Worm (Caenorhabditis elegans): ENCODE data around the gene ins-9.

Gene ins-9

DNA sequence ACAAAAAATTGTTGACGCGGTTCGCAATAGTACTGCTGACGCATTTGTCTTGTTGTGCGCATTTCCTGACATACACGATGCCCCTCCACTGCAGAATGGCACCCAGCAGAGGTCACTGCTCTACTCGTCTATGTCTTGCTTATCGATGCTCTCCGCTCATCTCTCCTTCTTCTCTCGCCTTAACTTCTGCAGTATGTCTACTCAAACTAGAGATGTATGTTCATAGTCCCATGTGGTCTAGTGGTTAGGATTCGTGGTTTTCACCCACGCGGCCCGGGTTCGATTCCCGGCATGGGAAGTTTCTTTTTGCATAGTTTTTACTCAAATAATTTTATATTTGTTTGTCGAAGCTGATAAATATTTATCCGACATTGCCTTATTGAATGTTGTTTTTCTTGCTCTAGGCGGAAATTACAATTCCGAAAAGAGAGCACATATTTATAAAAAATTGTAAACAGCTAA, 30.5 kb downstream of the ins-9 start, which contains the start of gene C28G1.2 (continued):
- peak; percentile 89 for TF ChIP-seq ceh-48 (tag; optimal IDR thresholded peaks at IDR 0.05)
- peak; percentile 98 for TF ChIP-seq ref-2 (tag; optimal IDR thresholded peaks at IDR 0.05)
- peak; percentile 90 for TF ChIP-seq nhr-232 (tag; optimal IDR thresholded peaks at IDR 0.05)
- TF ChIP-seq ceh-30 (tag; optimal IDR thresholded peaks at IDR 0.05), result peak; percentile 88
- TF ChIP-seq nhr-11 (tag; optimal IDR thresholded peaks at IDR 0.05), result no peak
- TF ChIP-seq gmeb-2 (tag; optimal IDR thresholded peaks at IDR 0.05), result peak; percentile 94
- TF ChIP-seq Y22D7AL.16 (tag; optimal IDR thresholded peaks at IDR 0.05), result peak; percentile 96
- peak; percentile 91 for TF ChIP-seq lin-11 (tag; optimal IDR thresholded peaks at IDR 0.05)
- peak; percentile 71 for TF ChIP-seq odd-2 (tag; optimal IDR thresholded peaks at IDR 0.05)
- TF ChIP-seq ceh-45 (GFP tag; IDR thresholded peaks at IDR 0.05), result peak; percentile 94
- TF ChIP-seq dve-1 (tag; optimal IDR thresholded peaks at IDR 0.05), result peak; percentile 89
- TF ChIP-seq dmd-4 (tag; optimal IDR thresholded peaks at IDR 0.05; ENCODE audit: borderline replicate concordance), result peak; percentile 91
- peak; percentile 87 for TF ChIP-seq C08G9.2 (tag; optimal IDR thresholded peaks at IDR 0.05)
- TF ChIP-seq K09A11.1 (tag; optimal IDR thresholded peaks at IDR 0.05; ENCODE audit: insufficient read depth), result peak; percentile 87
- peak; percentile 95 for TF ChIP-seq ttx-3 (tag; optimal IDR thresholded peaks at IDR 0.05)
- TF ChIP-seq unc-3 (GFP tag; conservative IDR thresholded peaks at IDR 0.05), result peak; percentile 97
- peak; percentile 94 for TF ChIP-seq unc-3 (tag; optimal IDR thresholded peaks at IDR 0.05)
- peak; percentile 80 for TF ChIP-seq zip-5 (tag; optimal IDR thresholded peaks at IDR 0.05)
- peak; percentile 89 for TF ChIP-seq fax-1 (tag; optimal IDR thresholded peaks at IDR 0.05)
- TF ChIP-seq npax-4 (tag; optimal IDR thresholded peaks at IDR 0.05), result peak; percentile 85
- peak; percentile 87 for TF ChIP-seq ceh-9 (tag; optimal IDR thresholded peaks at IDR 0.05)
- TF ChIP-seq madf-2 (tag; optimal IDR thresholded peaks at IDR 0.05), result peak; percentile 93
- TF ChIP-seq C38D4.7 (GFP tag; optimal IDR thresholded peaks at IDR 0.05), result peak; percentile 92
- peak; percentile 95 for TF ChIP-seq ceh-19 (GFP tag; optimal IDR thresholded peaks at IDR 0.05)

- no peak for TF ChIP-seq ceh-45 (GFP tag; IDR thresholded peaks at IDR 0.05)
- no peak for TF ChIP-seq hlh-30 (tag; optimal IDR thresholded peaks at IDR 0.05; ENCODE audit: insufficient read depth)
- TF ChIP-seq ceh-30 (tag; optimal IDR thresholded peaks at IDR 0.05), result no peak
- no peak for TF ChIP-seq madf-2 (tag; optimal IDR thresholded peaks at IDR 0.05)
- TF ChIP-seq ceh-6 (GFP tag; optimal IDR thresholded peaks at IDR 0.05), result no peak
- no peak for TF ChIP-seq unc-42 (tag; optimal IDR thresholded peaks at IDR 0.05)
- TF ChIP-seq dmd-4 (tag; optimal IDR thresholded peaks at IDR 0.05; ENCODE audit: borderline replicate concordance), result no peak
- TF ChIP-seq sdc-2 (tag; optimal IDR thresholded peaks at IDR 0.05), result no peak
- no peak for TF ChIP-seq C38D4.7 (GFP tag; optimal IDR thresholded peaks at IDR 0.05)
- no peak for TF ChIP-seq pha-2 (tag; optimal IDR thresholded peaks at IDR 0.05)
- no peak for TF ChIP-seq ztf-16 (tag; optimal IDR thresholded peaks at IDR 0.05)
Observed at ce11 chrX:8835405-8835804, 31.1 kb downstream of the ins-9 start, which contains the start of gene sec-15. Gene sec-15, minus strand, starts transcription at chrX:8835715.

DNA sequence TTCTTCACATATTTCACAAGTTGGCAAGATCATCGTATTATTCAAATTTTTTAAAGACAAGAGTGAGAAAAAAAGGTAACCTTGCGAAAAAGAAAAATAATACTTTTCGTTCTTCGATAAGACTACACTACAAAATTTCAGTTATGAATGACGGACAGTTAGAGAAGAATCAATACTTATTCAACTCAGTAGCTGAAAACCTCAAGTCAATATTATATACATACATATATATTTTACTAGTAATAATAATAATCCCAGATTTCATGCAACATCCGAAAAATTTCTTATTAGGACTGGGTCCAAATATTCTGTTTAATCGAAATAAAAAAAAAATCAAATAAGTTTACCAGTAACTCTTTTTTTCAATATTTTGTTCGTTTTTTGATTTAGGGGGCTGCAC, 35.3 kb downstream of the ins-9 start, which contains the start of gene C28G1.6:
TSS of gene C28G1.6 (minus strand) at position 101 of the 400 bp plus-strand sequence.
- TF ChIP-seq zip-5 (tag; optimal IDR thresholded peaks at IDR 0.05) (no peak), fkh-10 (GFP tag; optimal IDR thresholded peaks at IDR 0.05) (no peak), tbx-7 (tag; optimal IDR thresholded peaks at IDR 0.05) (no peak), elt-4 (tag; optimal IDR thresholded peaks at IDR 0.05) (no peak), T23F11.4 (GFP tag; optimal IDR thresholded peaks at IDR 0.05) (no peak), ceh-45 (GFP tag; IDR thresholded peaks at IDR 0.05) (no peak), hlh-8 (tag; optimal IDR thresholded peaks at IDR 0.05) (no peak), unc-3 (GFP tag; conservative IDR thresholded peaks at IDR 0.05) (no peak), unc-3 (tag; optimal IDR thresholded peaks at IDR 0.05) (no peak), pha-4 (tag; optimal IDR thresholded peaks at IDR 0.05) (no peak)

DNA sequence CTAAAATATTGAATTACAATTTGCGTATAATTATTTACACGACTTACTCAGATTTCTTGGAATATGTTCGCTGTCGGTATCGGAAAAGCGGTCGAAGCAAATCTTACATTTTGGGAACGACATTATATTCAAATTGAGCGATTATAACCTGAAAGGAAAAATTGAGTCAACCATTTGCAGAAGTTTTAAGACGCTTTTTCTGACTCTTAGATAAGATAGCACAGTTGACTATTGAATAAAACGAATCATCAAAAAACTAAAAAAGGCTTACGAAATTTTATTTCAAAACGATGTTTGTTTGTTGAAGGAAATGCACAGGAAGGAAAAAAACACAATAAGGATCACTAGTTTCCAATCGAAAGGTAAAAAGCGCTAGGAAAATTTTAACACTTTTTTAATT, 38.1 kb downstream of the ins-9 start, which contains the start of gene rcs-1:
TSS of gene rcs-1 (minus strand) at position 176 of the 400 bp plus-strand sequence.
- TF ChIP-seq unc-42 (tag; optimal IDR thresholded peaks at IDR 0.05) (no peak), ahr-1 (tag; optimal IDR thresholded peaks at IDR 0.05) (no peak), pat-9 (tag; optimal IDR thresholded peaks at IDR 0.05) (no peak), rnt-1 (tag; optimal IDR thresholded peaks at IDR 0.05) (no peak), pros-1 (tag; optimal IDR thresholded peaks at IDR 0.05) (no peak), zip-5 (tag; optimal IDR thresholded peaks at IDR 0.05) (no peak), K09A11.1 (tag; optimal IDR thresholded peaks at IDR 0.05; ENCODE audit: insufficient read depth) (no peak), Y22D7AL.16 (tag; optimal IDR thresholded peaks at IDR 0.05) (no peak), ceh-6 (GFP tag; optimal IDR thresholded peaks at IDR 0.05) (no peak), ceh-31 (tag; optimal IDR thresholded peaks at IDR 0.05) (no peak), ceh-24 (tag; optimal IDR thresholded peaks at IDR 0.05) (no peak), che-1 (tag; optimal IDR thresholded peaks at IDR 0.05) (no peak)

Measured in whole organism, late embryonic.